Fruit fly (Drosophila melanogaster): ENCODE data around the gene Cat.

Cat gene

dm6 chr3L:18828318-18828717 is 5.9 kb downstream of the Cat start:
- no peak for TF ChIP-seq CG4496 (GFP tag; IDR thresholded peaks at IDR 0.05)
- TF ChIP-seq D1 (tag; optimal IDR thresholded peaks at IDR 0.05), result peak; percentile 83
- peak; percentile 72; the same call in 1 of the 2 replicates for TF ChIP-seq CG12605 (GFP tag; IDR thresholded peaks at IDR 0.05)
- TF ChIP-seq CG34367 (tag; optimal IDR thresholded peaks at IDR 0.05), result no peak
- no peak for TF ChIP-seq CG9948 (tag; optimal IDR thresholded peaks at IDR 0.05)

dm6 chr3L:18832195-18832594 is 9.8 kb downstream of the Cat start:
- TF ChIP-seq CG17806 (tag; optimal IDR thresholded peaks at IDR 0.05) (no peak), CG32121 (GFP tag; IDR thresholded peaks at IDR 0.05) (no peak), CG8159 (tag; optimal IDR thresholded peaks at IDR 0.05) (no peak), CG10348 (GFP tag; IDR thresholded peaks at IDR 0.05) (no peak), rn (GFP tag; IDR thresholded peaks at IDR 0.05) (no peak), CG13204 (GFP tag; optimal IDR thresholded peaks at IDR 0.05) (no peak), CG12605 (GFP tag; IDR thresholded peaks at IDR 0.05) (no peak), fd96Ca (GFP tag; IDR thresholded peaks at IDR 0.05) (no peak), Pif1A (GFP tag; optimal IDR thresholded peaks at IDR 0.05) (no peak), CG15710 (tag; optimal IDR thresholded peaks at IDR 0.05) (no peak), CG4496 (GFP tag; IDR thresholded peaks at IDR 0.05) (no peak), Pif1B (GFP tag; optimal IDR thresholded peaks at IDR 0.05) (no peak), Ets98B (GFP tag; IDR thresholded peaks at IDR 0.05) (no peak), EcR (GFP tag; optimal IDR thresholded peaks at IDR 0.05) (no peak)

dm6 chr3L:18832708-18833107 is 10.3 kb downstream of the Cat start:
- TF ChIP-seq CG12605 (GFP tag; IDR thresholded peaks at IDR 0.05) (no peak), EcR (GFP tag; optimal IDR thresholded peaks at IDR 0.05) (peak; percentile 22)

dm6 chr3L:18833234-18833633 is 10.8 kb downstream of the Cat start:
- TF ChIP-seq CG34367 (tag; optimal IDR thresholded peaks at IDR 0.05) (no peak), Snoo (tag; optimal IDR thresholded peaks at IDR 0.05) (no peak), D1 (tag; optimal IDR thresholded peaks at IDR 0.05) (no peak), Pif1A (GFP tag; optimal IDR thresholded peaks at IDR 0.05) (no peak), Pif1B (GFP tag; optimal IDR thresholded peaks at IDR 0.05) (no peak), CG8159 (tag; optimal IDR thresholded peaks at IDR 0.05) (no peak), CG12605 (GFP tag; IDR thresholded peaks at IDR 0.05) (no peak), CG15710 (tag; optimal IDR thresholded peaks at IDR 0.05) (no peak), CG14655 (GFP tag; optimal IDR thresholded peaks at IDR 0.05) (no peak), CG17806 (tag; optimal IDR thresholded peaks at IDR 0.05) (no peak), CG13204 (GFP tag; optimal IDR thresholded peaks at IDR 0.05) (no peak)

- TF ChIP-seq EcR (GFP tag; optimal IDR thresholded peaks at IDR 0.05), result peak; percentile 65
- no peak for TF ChIP-seq CG8301 (tag; optimal IDR thresholded peaks at IDR 0.05)
Observed at dm6 chr3L:18834924-18835323, 12.5 kb downstream of the Cat start.

dm6 chr3L:18836658-18837057 is 14.3 kb downstream of the Cat start:
- TF ChIP-seq CG9948 (tag; optimal IDR thresholded peaks at IDR 0.05), result no peak
- no peak for TF ChIP-seq Ets98B (GFP tag; IDR thresholded peaks at IDR 0.05)
- TF ChIP-seq CG14655 (GFP tag; optimal IDR thresholded peaks at IDR 0.05), result no peak

dm6 chr3L:18837707-18838244 is 15.4 kb downstream of the Cat start:
- no peak for TF ChIP-seq CG15710 (tag; optimal IDR thresholded peaks at IDR 0.05)

dm6 chr3L:18839996-18840369 is 17.6 kb downstream of the Cat start:
- TF ChIP-seq CG32121 (GFP tag; IDR thresholded peaks at IDR 0.05) (no peak), gl (tag; optimal IDR thresholded peaks at IDR 0.05) (no peak), EcR (GFP tag; optimal IDR thresholded peaks at IDR 0.05) (peak; percentile 77), CG17806 (tag; optimal IDR thresholded peaks at IDR 0.05) (no peak), Pif1A (GFP tag; optimal IDR thresholded peaks at IDR 0.05) (no peak), CG8159 (tag; optimal IDR thresholded peaks at IDR 0.05) (no peak)

- TF ChIP-seq CG14655 (GFP tag; optimal IDR thresholded peaks at IDR 0.05) (peak; percentile 39), CG17806 (tag; optimal IDR thresholded peaks at IDR 0.05) (peak; percentile 2), CG8301 (tag; optimal IDR thresholded peaks at IDR 0.05) (peak; percentile 21), CG15710 (tag; optimal IDR thresholded peaks at IDR 0.05) (no peak), EcR (GFP tag; optimal IDR thresholded peaks at IDR 0.05) (peak; percentile 64), Ets98B (GFP tag; IDR thresholded peaks at IDR 0.05) (no peak), Pif1B (GFP tag; optimal IDR thresholded peaks at IDR 0.05) (peak; percentile 40), CG9948 (tag; optimal IDR thresholded peaks at IDR 0.05) (no peak), Snoo (tag; optimal IDR thresholded peaks at IDR 0.05) (no peak), CG8159 (tag; optimal IDR thresholded peaks at IDR 0.05) (peak; percentile 4), CG13204 (GFP tag; optimal IDR thresholded peaks at IDR 0.05) (peak; percentile 95), gl (tag; optimal IDR thresholded peaks at IDR 0.05) (peak; percentile 10), CG34367 (tag; optimal IDR thresholded peaks at IDR 0.05) (no peak), Pif1A (GFP tag; optimal IDR thresholded peaks at IDR 0.05) (peak; percentile 27), CG32121 (GFP tag; IDR thresholded peaks at IDR 0.05) (no peak)
Observed at dm6 chr3L:18840370-18841007, 18.1 kb downstream of the Cat start.
